Worm (Caenorhabditis elegans) whole organism, L4 larva: Measurements from ENCODE around the gene F20D6.15.

Experiments
- ama-1 ChIP-seq: fragments of 150-350 bp; optimal IDR thresholded peaks from 2 replicates; lab custom pipeline; 2014; ENCODE audit warnings: inconsistent platforms, mixed read lengths
- duxl-1 ChIP-seq: sonication (generic microtip); optimal IDR thresholded peaks from 2 replicates; lab custom pipeline; 2016; ENCODE audit warnings: mild to moderate bottlenecking, missing genetic modification characterization, moderate library complexity, missing compliant biosample characterization; ENCODE audit not compliant: poor library complexity
- gei-8 ChIP-seq: fragments of 200-800 bp; sonication (Bioruptor generic); optimal IDR thresholded peaks from 2 replicates; lab custom pipeline; 2018; ENCODE audit warnings: mild to moderate bottlenecking, missing genetic modification characterization, missing compliant biosample characterization
- mdl-1 ChIP-seq, 2 experiments: fragments of 150-350 bp in 1 of 2; sonication (generic microtip) in 1 of 2; optimal IDR thresholded peaks; 2 replicates each; lab custom pipeline; 2014 to 2017; ENCODE audit warnings: missing biosample characterization in 2 of 2, missing genetic modification characterization in 2 of 2
- nhr-10 ChIP-seq: fragments of 150-350 bp; optimal IDR thresholded peaks from 2 replicates; lab custom pipeline; 2014; ENCODE audit warnings: missing biosample characterization, missing genetic modification characterization
- nhr-76 ChIP-seq: fragments of 150-350 bp; optimal IDR thresholded peaks from 2 replicates; lab custom pipeline; 2014; ENCODE audit warnings: missing biosample characterization, missing genetic modification characterization
- php-3 ChIP-seq: fragments of 200-800 bp; sonication (Bioruptor generic); IDR thresholded peaks from 2 replicates; pipeline ENCODE4 v1.3.6; 2022; ENCODE audit warnings: missing genetic modification reagents, missing genetic modification characterization, missing compliant biosample characterization
- unc-130 ChIP-seq: sonication (generic microtip); optimal IDR thresholded peaks from 2 replicates; lab custom pipeline; 2016; ENCODE audit warnings: missing genetic modification reagents, missing genetic modification characterization, missing compliant biosample characterization
- unc-62 ChIP-seq, 3 experiments: fragments of 150-350 bp in 1 of 3; sonication (generic microtip); optimal IDR thresholded peaks in 2 of 3; peaks in 1 of 3; 1 replicate in 1 of 3; 2 replicates in 2 of 3; lab custom pipeline; 2014 to 2017; ENCODE audit warnings: missing biosample characterization in 3 of 3, missing genetic modification characterization in 3 of 3, missing genetic modification reagents in 3 of 3, missing genotype in 1 of 3

ce11 chrV:8226812-8227211 is 38.5 kb upstream of the F20D6.15 start, which contains the start of gene K07C11.10:
- TF ChIP-seq nhr-76 (tag; lab: Kevin White, UChicago) (no peak), unc-130 (GFP tag; lab: Kevin White, UChicago) (no peak), php-3 (GFP tag; lab: Robert Waterston, UW) (no peak), unc-62 (GFP tag; optimal IDR thresholded peaks at IDR 0.05 in 1 of 2; lab: Kevin White, UChicago) (peak in 1 of 2 experiments; percentile 47), unc-62 (tag; optimal IDR thresholded peaks at IDR 0.05; lab: Kevin White, UChicago) (no peak), ama-1 (lab: Kevin White, UChicago) (no peak), mdl-1 (tag; optimal IDR thresholded peaks at IDR 0.05; lab: Kevin White, UChicago) (no peak), duxl-1 (no peak), gei-8 (GFP tag; lab: Kevin White, UChicago) (no peak), nhr-10 (no peak)
